Fruit fly (Drosophila melanogaster): Measurements from ENCODE around the gene CG8419.

dm6 chr2L:8209362-8209761 is 3.4 kb downstream of the CG8419 start:
- TF ChIP-seq HLH106 (tag; optimal IDR thresholded peaks at IDR 0.05) (no peak), lola (GFP tag; optimal IDR thresholded peaks at IDR 0.05) (no peak), rgr (GFP tag; optimal IDR thresholded peaks at IDR 0.05) (no peak), Hr83 (GFP tag; optimal IDR thresholded peaks at IDR 0.05; ENCODE audit: poor library complexity, severe bottlenecking) (no peak), fru (GFP tag; optimal IDR thresholded peaks at IDR 0.05) (no peak), Hr78 (GFP tag; optimal IDR thresholded peaks at IDR 0.05) (no peak), CG32264 (GFP tag; optimal IDR thresholded peaks at IDR 0.05) (no peak), Hnf4 (GFP tag; optimal IDR thresholded peaks at IDR 0.05) (no peak), Myc (optimal IDR thresholded peaks at IDR 0.05) (no peak), br (GFP tag; optimal IDR thresholded peaks at IDR 0.05) (no peak), Dfd (GFP tag; optimal IDR thresholded peaks at IDR 0.05) (no peak)

Measured in whole organism, wandering third instar larva.